Worm (Caenorhabditis elegans) whole organism, L1 larva: ENCODE results near the gene C42C1.8.

ENCODE experiments used
- C04F5.9 ChIP-seq: sonication (generic microtip); optimal IDR thresholded peaks from 2 replicates; lab custom pipeline; 2016; ENCODE audit warnings: missing genetic modification characterization, missing compliant biosample characterization
- C34B4.2 ChIP-seq: sonication (generic microtip); optimal IDR thresholded peaks from 2 replicates; lab custom pipeline; 2017; ENCODE audit warnings: mild to moderate bottlenecking, missing genetic modification characterization, missing compliant biosample characterization
- aly-2 ChIP-seq: fragments of 150-350 bp; optimal IDR thresholded peaks from 2 replicates; lab custom pipeline; 2014; ENCODE audit warnings: missing biosample characterization, missing genetic modification characterization
- blmp-1 ChIP-seq: fragments of 150-350 bp; optimal IDR thresholded peaks from 2 replicates; lab custom pipeline; 2014; ENCODE audit warnings: missing biosample characterization, missing genetic modification characterization
- ceh-82 ChIP-seq, 3 experiments: fragments of 150-350 bp in 1 of 3; sonication (generic microtip) in 2 of 3; optimal IDR thresholded peaks; 2 replicates each; lab custom pipeline; 2014 to 2017; ENCODE audit warnings: missing biosample characterization in 3 of 3, missing genetic modification characterization in 3 of 3
- ceh-88 ChIP-seq: fragments of 200-800 bp; sonication (Bioruptor generic); IDR thresholded peaks from 2 replicates; pipeline ENCODE4 v1.3.6; 2022; ENCODE audit warnings: missing genetic modification characterization, missing compliant biosample characterization
- ces-1 ChIP-seq: fragments of 150-350 bp; optimal IDR thresholded peaks from 2 replicates; lab custom pipeline; 2014; ENCODE audit warnings: missing biosample characterization, missing genetic modification reagents, missing genetic modification characterization
- dsc-1 ChIP-seq: sonication (generic microtip); optimal IDR thresholded peaks from 2 replicates; lab custom pipeline; 2016; ENCODE audit warnings: mild to moderate bottlenecking, missing genetic modification characterization, missing compliant biosample characterization
- efl-1 ChIP-seq, 4 experiments: fragments of 150-350 bp; optimal IDR thresholded peaks in 3 of 4; peaks in 1 of 4; 1 replicate in 1 of 4; 2 replicates in 3 of 4; lab custom pipeline; 2014; ENCODE audit warnings: missing biosample characterization in 2 of 4, missing genetic modification characterization in 2 of 4, missing genetic modification reagents in 2 of 4
- egl-27 ChIP-seq, 2 experiments: fragments of 150-350 bp in 1 of 2; sonication (generic microtip); optimal IDR thresholded peaks; 3 replicates each; lab custom pipeline; 2017 to 2018; ENCODE audit warnings: missing biosample characterization in 2 of 2, missing genetic modification characterization in 2 of 2, missing genetic modification reagents in 2 of 2
- elt-2 ChIP-seq: sonication (generic microtip); optimal IDR thresholded peaks from 2 replicates; lab custom pipeline; 2016; ENCODE audit warnings: missing genetic modification characterization, mild to moderate bottlenecking, inconsistent platforms, missing compliant biosample characterization, missing genetic modification reagents
- ets-5 ChIP-seq: fragments of 200-800 bp; sonication (Bioruptor generic); IDR thresholded peaks from 2 replicates; pipeline ENCODE4 v1.3.6; 2022; ENCODE audit warnings: missing genetic modification characterization, missing compliant biosample characterization
- fkh-10 ChIP-seq: sonication (generic microtip); optimal IDR thresholded peaks from 2 replicates; lab custom pipeline; 2017; ENCODE audit warnings: missing biosample characterization, missing genetic modification reagents, missing genetic modification characterization
- fkh-4 ChIP-seq: sonication (generic microtip); optimal IDR thresholded peaks from 2 replicates; lab custom pipeline; 2016; ENCODE audit warnings: missing compliant biosample characterization, missing genetic modification characterization, borderline replicate concordance
- grh-1 ChIP-seq: fragments of 200-800 bp; sonication (Bioruptor generic); IDR thresholded peaks from 2 replicates; pipeline ENCODE4 v1.3.6; 2022; ENCODE audit warnings: missing genetic modification reagents, missing genetic modification characterization, missing compliant biosample characterization
- hlh-17 ChIP-seq: fragments of 200-800 bp; sonication (Bioruptor generic); optimal IDR thresholded peaks from 2 replicates; lab custom pipeline; 2018; ENCODE audit warnings: missing genetic modification characterization, mild to moderate bottlenecking, missing compliant biosample characterization, moderate library complexity, borderline replicate concordance
- hlh-4 ChIP-seq: sonication (generic microtip); optimal IDR thresholded peaks from 2 replicates; lab custom pipeline; 2016; ENCODE audit warnings: mild to moderate bottlenecking, missing genetic modification characterization, missing compliant biosample characterization
- hpl-2 ChIP-seq: fragments of 150-350 bp; optimal IDR thresholded peaks from 2 replicates; lab custom pipeline; 2014; ENCODE audit warnings: missing biosample characterization, missing genetic modification reagents, missing genetic modification characterization
- irx-1 ChIP-seq: sonication (generic microtip); optimal IDR thresholded peaks from 2 replicates; lab custom pipeline; 2016; ENCODE audit warnings: missing genetic modification characterization, missing compliant biosample characterization
- isw-1 ChIP-seq: fragments of 200-800 bp; sonication (Bioruptor generic); IDR thresholded peaks from 2 replicates; pipeline ENCODE4 v1.3.6; 2022; ENCODE audit warnings: missing genetic modification characterization, missing compliant biosample characterization
- lin-13 ChIP-seq: fragments of 150-350 bp; optimal IDR thresholded peaks from 2 replicates; lab custom pipeline; 2014; ENCODE audit warnings: missing biosample characterization, missing genetic modification reagents, missing genetic modification characterization
- lin-15B ChIP-seq: fragments of 150-350 bp; sonication (generic microtip); optimal IDR thresholded peaks from 3 replicates; lab custom pipeline; 2014; ENCODE audit warnings: missing biosample characterization, missing genetic modification characterization
- lin-39 ChIP-seq: fragments of 150-350 bp; optimal IDR thresholded peaks from 2 replicates; lab custom pipeline; 2014; ENCODE audit warnings: missing biosample characterization, missing genetic modification reagents, missing genetic modification characterization
- lir-3 ChIP-seq: sonication (generic microtip); optimal IDR thresholded peaks from 2 replicates; lab custom pipeline; 2016; ENCODE audit warnings: mild to moderate bottlenecking, missing genetic modification characterization, moderate library complexity, missing compliant biosample characterization; ENCODE audit not compliant: poor library complexity
- lsy-2 ChIP-seq, 2 experiments: fragments of 150-350 bp; optimal IDR thresholded peaks; 2 replicates each; lab custom pipeline; 2014; ENCODE audit warnings: missing biosample characterization in 2 of 2, missing genetic modification characterization in 2 of 2
- mab-9 ChIP-seq: fragments of 200-800 bp; sonication (Bioruptor generic); IDR thresholded peaks from 2 replicates; pipeline ENCODE4 v1.3.6; 2022; ENCODE audit warnings: missing genetic modification reagents, missing genetic modification characterization, missing compliant biosample characterization
- mdl-1 ChIP-seq, 2 experiments: fragments of 150-350 bp; optimal IDR thresholded peaks; 2 replicates each; lab custom pipeline; 2014 to 2017; ENCODE audit warnings: missing biosample characterization in 2 of 2, missing genetic modification characterization in 2 of 2, inconsistent platforms in 1 of 2
- mep-1 ChIP-seq: fragments of 150-350 bp; optimal IDR thresholded peaks from 2 replicates; lab custom pipeline; 2014; ENCODE audit warnings: missing biosample characterization, missing genetic modification characterization
- nhr-11 ChIP-seq: fragments of 150-350 bp; optimal IDR thresholded peaks from 2 replicates; lab custom pipeline; 2014; ENCODE audit warnings: missing biosample characterization, missing genetic modification characterization
- nhr-19 ChIP-seq: fragments of 200-800 bp; sonication (Bioruptor generic); conservative IDR thresholded peaks from 2 replicates; pipeline ENCODE4 v1.3.6; 2022; ENCODE audit warnings: missing genetic modification characterization, missing compliant biosample characterization
- nhr-237 ChIP-seq: fragments of 150-350 bp; optimal IDR thresholded peaks from 2 replicates; lab custom pipeline; 2014; ENCODE audit warnings: missing biosample characterization, missing genetic modification characterization
- nhr-47 ChIP-seq: sonication (generic microtip); optimal IDR thresholded peaks from 2 replicates; lab custom pipeline; 2016; ENCODE audit warnings: mild to moderate bottlenecking, missing genetic modification characterization, moderate library complexity, missing compliant biosample characterization
- nhr-77 ChIP-seq: fragments of 150-350 bp; optimal IDR thresholded peaks from 2 replicates; lab custom pipeline; 2014; ENCODE audit warnings: missing biosample characterization, missing genetic modification characterization
- nhr-85 ChIP-seq: sonication (generic microtip); peaks from one replicate; lab custom pipeline; 2016; ENCODE audit warnings: missing genetic modification characterization, inconsistent platforms, missing compliant biosample characterization
- nhr-90 ChIP-seq: sonication (generic microtip); optimal IDR thresholded peaks from 2 replicates; lab custom pipeline; 2016; ENCODE audit warnings: mild to moderate bottlenecking, missing genetic modification characterization, missing compliant biosample characterization; ENCODE audit not compliant: poor library complexity
- pag-3 ChIP-seq: sonication (generic microtip); optimal IDR thresholded peaks from 2 replicates; lab custom pipeline; 2017; ENCODE audit warnings: missing genetic modification characterization, mild to moderate bottlenecking, missing compliant biosample characterization, antibody characterized with exemption, borderline replicate concordance; ENCODE audit not compliant: insufficient read depth
- pax-3 ChIP-seq: fragments of 200-800 bp; sonication (Bioruptor generic); optimal IDR thresholded peaks from 2 replicates; lab custom pipeline; 2018; ENCODE audit warnings: mild to moderate bottlenecking, missing genetic modification characterization, moderate library complexity, missing compliant biosample characterization
- snu-23 ChIP-seq: sonication (generic microtip); optimal IDR thresholded peaks from 2 replicates; lab custom pipeline; 2016; ENCODE audit warnings: missing genetic modification characterization, missing compliant biosample characterization
- swsn-7 ChIP-seq: sonication (generic microtip); optimal IDR thresholded peaks from 2 replicates; lab custom pipeline; 2016; ENCODE audit warnings: missing genetic modification characterization, missing compliant biosample characterization
- unc-62 ChIP-seq: fragments of 150-350 bp; optimal IDR thresholded peaks from 2 replicates; lab custom pipeline; 2014; ENCODE audit warnings: missing biosample characterization, missing genetic modification reagents, missing genetic modification characterization
- unc-86 ChIP-seq: sonication (generic microtip); optimal IDR thresholded peaks from 2 replicates; lab custom pipeline; 2016; ENCODE audit warnings: missing genetic modification characterization, missing compliant biosample characterization
- unc-98 ChIP-seq: fragments of 200-800 bp; sonication (Bioruptor generic); IDR thresholded peaks from 2 replicates; pipeline ENCODE4 v1.3.6; 2022; ENCODE audit warnings: missing genetic modification characterization, missing compliant biosample characterization
- zag-1 ChIP-seq: fragments of 150-350 bp; optimal IDR thresholded peaks from 2 replicates; lab custom pipeline; 2014; ENCODE audit warnings: missing biosample characterization, missing genetic modification characterization
- ztf-11 ChIP-seq, 2 experiments: sonication (generic microtip); optimal IDR thresholded peaks; 2 replicates each; lab custom pipeline; 2016 to 2017; ENCODE audit warnings: missing genetic modification characterization in 2 of 2, missing biosample characterization in 1 of 2, missing compliant biosample characterization in 1 of 2
- ztf-4 ChIP-seq: fragments of 150-350 bp; optimal IDR thresholded peaks from 2 replicates; lab custom pipeline; 2014; ENCODE audit warnings: missing biosample characterization, missing genetic modification characterization

The C42C1.8 gene

DNA sequence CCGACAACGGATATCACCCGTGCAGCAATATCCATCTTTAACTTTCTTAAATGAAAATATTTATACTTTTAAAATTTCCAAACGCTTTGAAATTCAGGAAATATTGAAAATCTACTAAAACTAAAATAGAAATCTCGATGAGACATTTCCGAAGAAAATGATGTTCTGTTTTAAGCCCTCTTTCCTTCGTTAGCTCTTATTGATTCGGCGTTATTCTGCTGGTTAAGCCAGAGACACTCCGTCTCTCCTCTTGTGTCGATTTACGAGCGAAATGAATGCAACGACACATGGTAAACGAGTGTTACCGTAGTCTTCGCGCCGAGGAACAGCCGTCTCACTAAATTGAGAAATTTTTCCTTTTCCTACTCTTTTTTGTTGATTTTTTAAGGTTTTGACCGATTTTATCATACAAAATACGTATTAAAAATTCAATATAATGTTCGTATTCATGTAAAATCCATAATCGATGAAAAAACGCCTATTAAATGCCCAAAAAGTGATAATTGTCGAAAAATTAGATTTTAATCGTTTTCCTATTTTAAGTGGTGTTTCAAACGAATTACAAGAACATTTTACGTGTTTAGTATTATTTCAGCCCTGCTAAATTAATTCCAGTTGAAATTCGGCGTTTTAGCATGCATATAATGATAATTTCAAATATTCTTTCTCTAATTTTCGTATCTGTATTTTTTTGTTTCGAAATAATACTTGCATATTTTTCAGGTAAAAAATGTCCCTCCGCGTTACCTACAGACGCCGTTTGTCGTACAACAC, 22.4 kb upstream of the C42C1.8 start, which contains the start of the genes ppm-1.H and rpl-34 (continued):
- TF ChIP-seq ces-1 (no peak), unc-62 (no peak), irx-1 (tag; lab: Kevin White, UChicago) (no peak), nhr-19 (peak; percentile 20), lin-13 (peak; percentile 38), dsc-1 (tag; lab: Kevin White, UChicago) (peak; percentile 33), egl-27 (tag; optimal IDR thresholded peaks at IDR 0.05; lab: Kevin White, UChicago) (no peak), C04F5.9 (tag; lab: Kevin White, UChicago) (no peak), zag-1 (tag; lab: Kevin White, UChicago) (no peak), C34B4.2 (tag; lab: Kevin White, UChicago) (no peak), hpl-2 (GFP tag; lab: Kevin White, UChicago) (no peak), ceh-82 (tag; optimal IDR thresholded peaks at IDR 0.05; lab: Kevin White, UChicago) (peak in 2 of 3 experiments; percentile 27 to 84), ztf-11 (tag; optimal IDR thresholded peaks at IDR 0.05; lab: Kevin White, UChicago) (no peak), ets-5 (GFP tag; lab: Robert Waterston, UW) (no peak), swsn-7 (tag; lab: Kevin White, UChicago) (peak; percentile 43), efl-1 (optimal IDR thresholded peaks at IDR 0.05; lab: Kevin White, UChicago) (peak; percentile 73 to 86), efl-1 (GFP tag; optimal IDR thresholded peaks at IDR 0.05 in 1 of 2; lab: Kevin White, UChicago) (peak; percentile 69 to 87), unc-86 (peak; percentile 19), mep-1 (tag; lab: Kevin White, UChicago) (peak; percentile 73), lin-15B (tag; lab: Kevin White, UChicago) (peak; percentile 62), ztf-4 (tag; lab: Kevin White, UChicago) (no peak), isw-1 (GFP tag; lab: Robert Waterston, UW) (peak; percentile 38), aly-2 (tag; lab: Kevin White, UChicago) (no peak), pax-3 (tag; lab: Kevin White, UChicago) (no peak), fkh-4 (tag; lab: Kevin White, UChicago) (no peak), fkh-10 (GFP tag; lab: Kevin White, UChicago) (no peak), lsy-2 (tag; optimal IDR thresholded peaks at IDR 0.05; lab: Kevin White, UChicago) (peak; percentile 96 to 98), nhr-47 (peak; percentile 62), mdl-1 (tag; optimal IDR thresholded peaks at IDR 0.05; lab: Kevin White, UChicago) (peak in 1 of 2 experiments; percentile 59), ceh-88 (GFP tag; lab: Robert Waterston, UW) (no peak), unc-98 (GFP tag; lab: Robert Waterston, UW) (no peak), lir-3 (tag; lab: Kevin White, UChicago) (no peak), mab-9 (GFP tag; lab: Robert Waterston, UW) (no peak), grh-1 (GFP tag; lab: Robert Waterston, UW) (no peak), lin-39 (tag; lab: Kevin White, UChicago) (no peak)
- TF ChIP-seq, all 84 proteins: peak for 29

DNA sequence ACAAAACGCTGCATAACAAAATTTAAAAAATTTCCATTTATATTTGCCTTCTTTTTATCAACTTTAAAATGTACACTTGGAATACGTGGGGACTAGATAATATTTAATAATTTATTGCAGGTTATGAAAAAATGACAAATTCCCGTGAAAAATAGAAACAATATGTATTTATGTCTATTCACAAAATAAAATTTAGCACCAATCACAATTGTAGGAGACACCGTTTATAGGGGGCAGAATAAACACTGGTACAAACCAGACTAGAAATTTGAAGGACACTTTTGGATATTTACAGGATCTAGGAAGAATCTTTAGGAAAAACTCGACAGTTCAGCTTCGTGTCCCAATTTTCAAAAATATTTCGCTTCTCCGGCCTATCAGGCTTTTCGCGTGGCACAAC, 20.5 kb upstream of the C42C1.8 start, which contains the start of gene C42C1.3:
TSS of gene C42C1.3 (minus strand) at position 101 of the 400 bp plus-strand sequence.
- TF ChIP-seq nhr-237 (tag; lab: Kevin White, UChicago), result no peak
- no peak for TF ChIP-seq hlh-4 (tag; lab: Kevin White, UChicago)
- TF ChIP-seq nhr-19, result no peak
- peak; percentile 42 for TF ChIP-seq nhr-85 (tag; lab: Kevin White, UChicago)
- TF ChIP-seq, all 84 proteins: peak for 1

DNA sequence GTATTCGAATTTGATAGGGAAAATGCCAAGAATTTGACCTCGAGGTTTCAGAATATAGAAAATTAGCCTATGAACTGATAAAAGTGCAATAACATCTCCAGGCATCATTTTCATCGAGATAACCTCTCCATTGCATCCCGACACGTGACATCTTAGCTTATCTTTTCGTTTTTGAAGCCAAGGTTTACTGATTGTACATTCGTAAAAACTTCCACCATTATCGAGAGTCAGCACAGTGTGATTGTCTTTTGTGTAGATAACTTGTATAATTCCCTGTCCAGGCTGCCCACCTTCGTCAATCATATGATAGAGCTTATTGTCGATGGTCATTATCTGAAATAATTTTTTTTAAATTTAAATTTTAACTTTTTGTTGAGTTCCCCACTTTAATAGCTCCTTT, 16.5 kb upstream of the C42C1.8 start:
- TF ChIP-seq snu-23 (no peak), pag-3 (tag; lab: Kevin White, UChicago) (no peak), nhr-11 (no peak), ztf-4 (tag; lab: Kevin White, UChicago) (no peak), efl-1 (optimal IDR thresholded peaks at IDR 0.05; lab: Kevin White, UChicago) (no peak), efl-1 (GFP tag; optimal IDR thresholded peaks at IDR 0.05 in 1 of 2; lab: Kevin White, UChicago) (peak in 1 of 2 experiments; percentile 82), C04F5.9 (tag; lab: Kevin White, UChicago) (no peak), blmp-1 (tag; lab: Kevin White, UChicago) (no peak), nhr-90 (no peak), nhr-77 (no peak), aly-2 (tag; lab: Kevin White, UChicago) (no peak), hlh-17 (GFP tag; lab: Kevin White, UChicago) (no peak), elt-2 (tag; lab: Kevin White, UChicago) (peak; percentile 98)
